Fruit fly (Drosophila melanogaster) whole organism, adult: ENCODE measurements around the gene CG3436.

Source experiments
- CG11617 ChIP-seq: fragments of 200-800 bp; sonication (Bioruptor generic); optimal IDR thresholded peaks from 2 replicates; lab custom pipeline; 2017; ENCODE audit warnings: mild to moderate bottlenecking, missing biosample characterization, missing genetic modification reagents, missing genetic modification characterization
- CG12768 ChIP-seq: fragments of 200-800 bp; sonication (Bioruptor generic); optimal IDR thresholded peaks from 2 replicates; lab custom pipeline; 2017; ENCODE audit warnings: missing biosample characterization, missing genetic modification characterization, mild to moderate bottlenecking, moderate library complexity, missing genetic modification reagents
- CG14711 ChIP-seq: fragments of 200-800 bp; sonication (Bioruptor generic); optimal IDR thresholded peaks from 2 replicates; lab custom pipeline; 2018; ENCODE audit warnings: missing biosample characterization, mild to moderate bottlenecking, missing genetic modification characterization, moderate library complexity
- CG1620 ChIP-seq: fragments of 200-800 bp; sonication (Bioruptor generic); optimal IDR thresholded peaks from 2 replicates; lab custom pipeline; 2016; ENCODE audit warnings: missing biosample characterization, missing genetic modification characterization
- CG33017 ChIP-seq: fragments of 200-800 bp; sonication (Bioruptor generic); optimal IDR thresholded peaks from 2 replicates; lab custom pipeline; 2018; ENCODE audit warnings: missing biosample characterization, mild to moderate bottlenecking, missing genetic modification characterization, moderate library complexity
- CG5204 ChIP-seq: fragments of 200-800 bp; sonication (Bioruptor generic); optimal IDR thresholded peaks from 2 replicates; lab custom pipeline; 2016; ENCODE audit warnings: missing biosample characterization, missing genetic modification characterization
- CG7045 ChIP-seq: fragments of 200-800 bp; sonication (Bioruptor generic); optimal IDR thresholded peaks from 2 replicates; lab custom pipeline; 2017; ENCODE audit warnings: missing biosample characterization, mild to moderate bottlenecking, missing genetic modification characterization
- CG7101 ChIP-seq: fragments of 200-800 bp; sonication (Bioruptor generic); optimal IDR thresholded peaks from 2 replicates; lab custom pipeline; 2018; ENCODE audit warnings: missing biosample characterization, mild to moderate bottlenecking, missing genetic modification characterization, moderate library complexity
- Clk ChIP-seq: fragments of 200-800 bp; sonication (Bioruptor generic); optimal IDR thresholded peaks from 2 replicates; lab custom pipeline; 2017; ENCODE audit warnings: missing biosample characterization, missing genetic modification characterization
- Crg-1 ChIP-seq: fragments of 200-800 bp; sonication (Bioruptor generic); optimal IDR thresholded peaks from 2 replicates; lab custom pipeline; 2016; ENCODE audit warnings: missing biosample characterization, missing genetic modification characterization
- Hr96 ChIP-seq: fragments of 200-800 bp; sonication (Bioruptor generic); optimal IDR thresholded peaks from 2 replicates; lab custom pipeline; 2016; ENCODE audit warnings: missing biosample characterization, missing genetic modification characterization
- Mnt ChIP-seq: fragments of 200-800 bp; sonication (Bioruptor generic); optimal IDR thresholded peaks from 2 replicates; lab custom pipeline; 2016; ENCODE audit warnings: missing biosample characterization, mild to moderate bottlenecking, missing genetic modification characterization
- bab1 ChIP-seq: fragments of 200-800 bp; sonication (Bioruptor generic); optimal IDR thresholded peaks from 3 replicates; lab custom pipeline; 2019; ENCODE audit warnings: missing biosample characterization, mild to moderate bottlenecking, missing genetic modification characterization, moderate library complexity
- cic ChIP-seq: fragments of 200-800 bp; sonication (Bioruptor generic); optimal IDR thresholded peaks from 2 replicates; lab custom pipeline; 2017; ENCODE audit warnings: missing biosample characterization, mild to moderate bottlenecking, missing genetic modification characterization, moderate library complexity
- cnc ChIP-seq, 2 experiments: fragments of >200 bp; optimal IDR thresholded peaks; 2 replicates each; lab custom pipeline; 2017
- kay ChIP-seq: fragments of 200-800 bp; sonication (Bioruptor generic); peaks from one replicate; lab custom pipeline; 2016; ENCODE audit warnings: missing biosample characterization, missing genetic modification characterization, borderline replicate concordance
- ovo ChIP-seq: fragments of 200-800 bp; sonication (Bioruptor generic); optimal IDR thresholded peaks from 2 replicates; lab custom pipeline; 2016; ENCODE audit warnings: missing biosample characterization, missing genetic modification characterization
- pad ChIP-seq: fragments of 200-800 bp; sonication (Bioruptor generic); optimal IDR thresholded peaks from 3 replicates; lab custom pipeline; 2017; ENCODE audit warnings: missing biosample characterization, missing genetic modification characterization, mild to moderate bottlenecking, moderate library complexity, missing genetic modification reagents
- tj ChIP-seq: fragments of 200-800 bp; sonication (Bioruptor generic); optimal IDR thresholded peaks from 3 replicates; lab custom pipeline; 2017; ENCODE audit warnings: missing biosample characterization, mild to moderate bottlenecking, missing genetic modification characterization, moderate library complexity
- toe ChIP-seq: fragments of 200-800 bp; sonication (Bioruptor generic); optimal IDR thresholded peaks from 2 replicates; lab custom pipeline; 2016; ENCODE audit warnings: missing biosample characterization, missing genetic modification characterization

CG3436 gene

DNA sequence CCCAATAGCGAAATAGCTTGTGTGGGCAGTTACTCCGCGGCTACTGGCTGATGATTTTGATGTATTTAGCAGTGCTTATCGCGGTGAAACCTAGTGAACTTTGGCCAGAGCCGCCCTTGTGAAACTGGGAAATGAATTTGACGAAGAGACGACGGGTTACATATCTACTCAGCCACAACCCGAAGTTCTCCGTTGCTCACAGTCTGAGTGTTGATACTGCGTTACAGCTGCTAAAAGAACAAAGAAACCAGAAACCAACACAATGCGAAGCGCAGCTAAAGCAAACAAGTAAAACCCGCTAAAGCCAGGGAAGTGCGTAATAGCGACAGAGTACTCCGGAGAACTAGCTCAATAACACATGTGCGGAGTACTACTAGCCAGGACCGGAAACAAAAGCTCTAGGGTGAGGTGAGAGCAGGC lies 27.5 kb upstream of the CG3436 start:
- TF ChIP-seq toe (no peak), CG1620 (GFP tag; lab: Kevin White, UChicago) (no peak), pad (GFP tag; lab: Kevin White, UChicago) (no peak), bab1 (no peak)

DNA sequence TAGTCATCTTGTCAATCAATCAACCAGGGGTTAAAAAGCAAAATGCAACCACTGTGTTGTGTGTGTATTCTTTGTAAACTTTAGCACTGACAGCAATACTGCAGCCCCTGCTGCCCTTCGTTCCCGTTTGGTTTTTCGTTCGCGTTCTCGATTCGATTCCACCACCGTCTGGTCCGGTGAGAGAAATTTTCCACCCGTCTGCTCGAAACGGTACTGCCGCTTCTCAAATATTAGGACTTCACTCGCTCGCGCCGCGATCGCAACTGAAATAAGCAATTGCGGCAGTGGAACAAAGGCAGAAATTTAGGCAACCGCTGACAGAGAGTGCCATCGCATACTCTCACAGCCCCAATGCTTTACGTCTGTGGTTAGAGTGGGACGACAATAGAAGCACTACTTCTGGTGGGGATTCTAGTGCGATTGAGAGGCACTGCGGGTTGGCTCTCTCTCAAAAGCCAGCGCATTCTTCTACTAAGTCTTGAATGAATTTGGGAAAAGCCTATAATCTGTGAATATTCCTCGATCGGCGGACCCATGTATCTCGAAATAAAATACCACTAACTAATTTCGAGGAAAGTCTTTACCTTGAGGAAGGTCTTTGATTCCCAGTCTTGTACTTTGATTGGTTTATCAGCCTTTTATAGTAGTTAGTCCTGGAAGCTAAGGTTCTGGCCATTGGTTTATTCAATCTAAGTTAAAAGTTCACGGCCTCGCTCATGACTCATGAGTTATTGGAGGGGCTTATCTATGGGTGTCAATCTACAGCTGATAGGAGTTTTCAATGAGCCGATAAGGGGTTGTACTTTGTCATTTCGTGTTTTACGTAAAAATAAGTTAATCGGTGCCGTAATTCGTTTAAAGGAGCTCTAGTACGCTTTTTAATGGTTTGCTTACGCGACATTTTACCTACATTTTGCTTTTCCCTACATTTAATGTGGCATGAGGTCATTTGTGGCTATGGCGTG lies 26.6 kb upstream of the CG3436 start:
- TF ChIP-seq bab1 = peak; percentile 82
- no peak for TF ChIP-seq Clk (GFP tag; lab: Kevin White, UChicago)
- no peak for TF ChIP-seq cnc (optimal IDR thresholded peaks at IDR 0.05; lab: Kevin White, UChicago)
- TF ChIP-seq tj (GFP tag; lab: Kevin White, UChicago) = peak; percentile 93
- peak; percentile 51 for TF ChIP-seq CG11617
- peak; percentile 76 for TF ChIP-seq CG7101 (tag; lab: Kevin White, UChicago)
- peak; percentile 88 for TF ChIP-seq kay (GFP tag; lab: Kevin White, UChicago)
- TF ChIP-seq Crg-1 (GFP tag; lab: Kevin White, UChicago) = peak; percentile 38
- TF ChIP-seq Hr96 = peak; percentile 84
- peak; percentile 93 for TF ChIP-seq Mnt (GFP tag; lab: Kevin White, UChicago)
- peak; percentile 94 for TF ChIP-seq cic
- TF ChIP-seq CG5204 = no peak
- peak; percentile 95 for TF ChIP-seq CG12768 (GFP tag; lab: Kevin White, UChicago)
- TF ChIP-seq CG33017 (tag; lab: Kevin White, UChicago) = peak; percentile 81
- peak; percentile 6 for TF ChIP-seq CG7045 (GFP tag; lab: Kevin White, UChicago)
- TF ChIP-seq pad (GFP tag; lab: Kevin White, UChicago) = peak; percentile 95
- TF ChIP-seq CG14711 = peak; percentile 67
- peak; percentile 84 for TF ChIP-seq ovo
- peak; percentile 62 for TF ChIP-seq CG1620 (GFP tag; lab: Kevin White, UChicago)
- TF ChIP-seq toe = peak; percentile 49

DNA sequence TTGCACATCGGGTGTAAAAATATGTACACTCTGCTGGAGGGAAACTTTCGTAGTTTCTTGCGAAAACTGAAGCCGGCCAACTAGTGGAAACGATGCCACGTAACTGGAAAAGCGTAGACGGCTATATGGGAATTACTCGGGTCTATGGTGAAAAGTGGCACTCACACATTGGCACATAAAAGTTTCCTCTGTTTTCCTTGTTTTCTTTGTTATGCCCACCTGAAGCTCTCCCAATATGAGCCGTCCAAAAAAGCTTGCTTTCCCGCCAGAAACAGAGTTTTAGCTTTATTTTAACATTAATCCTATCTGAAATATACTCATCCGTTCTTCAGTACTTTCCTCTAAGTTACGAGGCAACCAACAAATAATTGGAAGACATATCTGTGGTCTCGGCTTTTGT lies 25.1 kb upstream of the CG3436 start, which contains the start of gene CG3164:
TSS of gene CG3164 (minus strand) at position 101 of the 400 bp plus-strand sequence.
- TF ChIP-seq ovo (no peak), cnc (optimal IDR thresholded peaks at IDR 0.05; lab: Kevin White, UChicago) (no peak), CG11617 (no peak), tj (GFP tag; lab: Kevin White, UChicago) (no peak), Crg-1 (GFP tag; lab: Kevin White, UChicago) (no peak), CG7101 (tag; lab: Kevin White, UChicago) (no peak), CG12768 (GFP tag; lab: Kevin White, UChicago) (no peak), CG5204 (no peak), Clk (GFP tag; lab: Kevin White, UChicago) (no peak), CG1620 (GFP tag; lab: Kevin White, UChicago) (no peak), cic (no peak), kay (GFP tag; lab: Kevin White, UChicago) (no peak), CG33017 (tag; lab: Kevin White, UChicago) (no peak), CG14711 (no peak), Hr96 (no peak), Mnt (GFP tag; lab: Kevin White, UChicago) (no peak), bab1 (no peak), pad (GFP tag; lab: Kevin White, UChicago) (no peak), toe (no peak)

DNA sequence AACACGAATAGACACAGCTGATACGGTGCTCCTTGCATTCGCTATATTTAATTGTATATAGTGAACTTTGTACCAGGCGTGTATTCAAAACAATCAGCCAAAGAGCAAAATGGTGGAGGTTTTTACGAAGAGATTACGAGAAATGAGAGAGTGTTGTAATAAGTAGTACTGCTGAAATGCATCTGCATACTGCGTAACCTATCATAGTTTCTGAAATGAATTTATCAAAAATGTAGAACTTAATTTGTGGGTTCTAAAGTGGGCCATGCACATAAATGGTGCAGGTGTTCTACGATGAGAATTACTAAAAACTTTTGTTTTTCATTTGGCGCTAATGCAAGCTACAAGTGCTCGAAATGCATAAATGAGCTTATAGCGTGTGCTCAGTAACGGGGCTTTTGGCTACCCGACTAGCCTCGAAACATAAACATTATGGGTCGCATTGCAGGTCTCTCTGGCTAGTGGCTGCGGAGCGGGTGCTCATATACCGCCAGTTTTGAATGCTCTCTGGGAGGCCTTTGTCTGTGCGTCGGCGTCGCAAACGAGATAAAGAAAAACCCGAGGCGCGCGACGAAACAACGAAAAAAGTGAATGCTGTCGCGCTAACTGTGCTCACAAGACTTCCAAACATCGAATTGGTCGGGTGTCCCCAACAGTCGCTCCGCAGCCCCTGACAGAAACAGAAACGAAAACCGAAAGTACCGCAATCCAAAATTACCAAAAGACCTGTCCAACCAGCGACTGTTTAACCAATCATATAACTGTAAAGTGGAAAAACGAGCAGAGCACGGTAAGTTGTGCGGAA lies 24.2 kb upstream of the CG3436 start, which contains the start of gene Gs1:
TSS of gene Gs1 (plus strand) at position 612 of the 805 bp plus-strand sequence.
- TF ChIP-seq cnc (optimal IDR thresholded peaks at IDR 0.05; lab: Kevin White, UChicago) = no peak
- TF ChIP-seq CG33017 (tag; lab: Kevin White, UChicago) = no peak
- TF ChIP-seq Hr96 = peak; percentile 10
- TF ChIP-seq bab1 = peak; percentile 64
- peak; percentile 8 for TF ChIP-seq CG11617
- TF ChIP-seq tj (GFP tag; lab: Kevin White, UChicago) = peak; percentile 26
- peak; percentile 95 for TF ChIP-seq pad (GFP tag; lab: Kevin White, UChicago)
- TF ChIP-seq CG5204 = no peak
- no peak for TF ChIP-seq Crg-1 (GFP tag; lab: Kevin White, UChicago)
- peak; percentile 12 for TF ChIP-seq CG7045 (GFP tag; lab: Kevin White, UChicago)
- peak; percentile 86 for TF ChIP-seq ovo
- peak; percentile 19 for TF ChIP-seq CG7101 (tag; lab: Kevin White, UChicago)
- TF ChIP-seq CG14711 = peak; percentile 29
- TF ChIP-seq CG1620 (GFP tag; lab: Kevin White, UChicago) = peak; percentile 37
- TF ChIP-seq kay (GFP tag; lab: Kevin White, UChicago) = peak; percentile 86
- TF ChIP-seq toe = peak; percentile 43
- peak; percentile 68 for TF ChIP-seq cic
- peak; percentile 21 for TF ChIP-seq Mnt (GFP tag; lab: Kevin White, UChicago)
- TF ChIP-seq Clk (GFP tag; lab: Kevin White, UChicago) = no peak
- peak; percentile 68 for TF ChIP-seq CG12768 (GFP tag; lab: Kevin White, UChicago)
